Fruit fly (Drosophila melanogaster) whole organism, prepupa: ENCODE measurements around the gene CG18558.

Experiments
- CG15336 ChIP-seq: fragments of 200-800 bp; sonication (Bioruptor generic); IDR thresholded peaks from 2 replicates; pipeline ENCODE4 v1.3.6; 2022; ENCODE audit warnings: missing biosample characterization, missing genetic modification characterization
- CG1621 ChIP-seq: fragments of 200-800 bp; sonication (Bioruptor generic); optimal IDR thresholded peaks from 3 replicates; lab custom pipeline; 2018; ENCODE audit warnings: missing biosample characterization, mild to moderate bottlenecking, missing genetic modification characterization
- CG16779 ChIP-seq: fragments of 200-800 bp; sonication (Bioruptor generic); optimal IDR thresholded peaks from 3 replicates; lab custom pipeline; 2017; ENCODE audit warnings: missing biosample characterization, mild to moderate bottlenecking, missing genetic modification characterization
- CG3032 ChIP-seq: fragments of 200-800 bp; optimal IDR thresholded peaks from 2 replicates; lab custom pipeline; 2019; ENCODE audit warnings: missing biosample characterization, mild to moderate bottlenecking, missing genetic modification characterization, moderate library complexity
- CG32006 ChIP-seq: fragments of 200-800 bp; sonication (Bioruptor generic); optimal IDR thresholded peaks from 3 replicates; lab custom pipeline; 2017; ENCODE audit warnings: missing biosample characterization, mild to moderate bottlenecking, missing genetic modification characterization
- CG34406 ChIP-seq: fragments of 200-800 bp; sonication (Bioruptor generic); optimal IDR thresholded peaks from 3 replicates; lab custom pipeline; 2016; ENCODE audit warnings: missing biosample characterization, missing genetic modification characterization
- CG3919 ChIP-seq: fragments of 200-800 bp; sonication (Bioruptor generic); optimal IDR thresholded peaks from 3 replicates; lab custom pipeline; 2016; ENCODE audit warnings: missing biosample characterization, missing genetic modification characterization
- CG4318 ChIP-seq: fragments of 200-800 bp; sonication (Bioruptor generic); optimal IDR thresholded peaks from 3 replicates; lab custom pipeline; 2017; ENCODE audit warnings: missing biosample characterization, mild to moderate bottlenecking, missing genetic modification characterization
- CG6163 ChIP-seq: fragments of 200-800 bp; sonication (Bioruptor generic); IDR thresholded peaks from 3 replicates; pipeline ENCODE4 v1.3.6; 2022; ENCODE audit warnings: missing biosample characterization, missing genetic modification characterization
- CG6276 ChIP-seq: fragments of 200-800 bp; sonication (Bioruptor generic); optimal IDR thresholded peaks from 2 replicates; lab custom pipeline; 2017; ENCODE audit warnings: missing biosample characterization, mild to moderate bottlenecking, missing genetic modification characterization
- CG6808 ChIP-seq: fragments of 200-800 bp; sonication (Bioruptor generic); optimal IDR thresholded peaks from 3 replicates; lab custom pipeline; 2017; ENCODE audit warnings: missing biosample characterization, missing genetic modification characterization, mild to moderate bottlenecking, moderate library complexity, missing genetic modification reagents
- CG8119 ChIP-seq: fragments of 200-800 bp; sonication (Bioruptor generic); IDR thresholded peaks from 3 replicates; pipeline ENCODE4 v1.3.6; 2022; ENCODE audit warnings: missing biosample characterization, missing genetic modification characterization
- CG8319 ChIP-seq: fragments of 200-800 bp; sonication (Bioruptor generic); optimal IDR thresholded peaks from 3 replicates; lab custom pipeline; 2016; ENCODE audit warnings: missing biosample characterization, missing genetic modification characterization
- CG8632 ChIP-seq: fragments of 200-800 bp; sonication (Bioruptor generic); optimal IDR thresholded peaks from 3 replicates; lab custom pipeline; 2016; ENCODE audit warnings: missing biosample characterization, missing genetic modification characterization
- Eip75B ChIP-seq: fragments of 200-800 bp; sonication (Bioruptor generic); optimal IDR thresholded peaks from 3 replicates; lab custom pipeline; 2016; ENCODE audit warnings: missing biosample characterization, missing genetic modification characterization
- Eip78C ChIP-seq: fragments of 200-800 bp; sonication (Bioruptor generic); peaks from one replicate; lab custom pipeline; 2016; ENCODE audit warnings: missing biosample characterization, missing genetic modification characterization
- Eip93F ChIP-seq: fragments of 200-800 bp; sonication (Bioruptor generic); optimal IDR thresholded peaks from 2 replicates; lab custom pipeline; 2016; ENCODE audit warnings: missing biosample characterization, mild to moderate bottlenecking, missing genetic modification characterization
- Ets96B ChIP-seq: fragments of 200-800 bp; optimal IDR thresholded peaks from 2 replicates; lab custom pipeline; 2019; ENCODE audit warnings: missing biosample characterization, mild to moderate bottlenecking, missing genetic modification characterization, moderate library complexity
- Hr39 ChIP-seq: fragments of 200-800 bp; sonication (Bioruptor generic); optimal IDR thresholded peaks from 2 replicates; lab custom pipeline; 2016; ENCODE audit warnings: missing biosample characterization, missing genetic modification characterization
- Hr4 ChIP-seq: fragments of 200-800 bp; sonication (Bioruptor generic); optimal IDR thresholded peaks from 3 replicates; lab custom pipeline; 2016; ENCODE audit warnings: missing biosample characterization, missing genetic modification characterization
- Lpt ChIP-seq: fragments of 200-800 bp; sonication (Bioruptor generic); optimal IDR thresholded peaks from 3 replicates; lab custom pipeline; 2016; ENCODE audit warnings: missing biosample characterization, missing genetic modification characterization
- Smox ChIP-seq: fragments of 200-800 bp; sonication (Bioruptor generic); optimal IDR thresholded peaks from 3 replicates; lab custom pipeline; 2016; ENCODE audit warnings: missing biosample characterization, missing genetic modification characterization
- Sox14 ChIP-seq: fragments of 200-800 bp; sonication (Bioruptor generic); optimal IDR thresholded peaks from 3 replicates; lab custom pipeline; 2016; ENCODE audit warnings: missing biosample characterization, missing genetic modification characterization
- achi ChIP-seq: fragments of 200-800 bp; sonication (Bioruptor generic); optimal IDR thresholded peaks from 3 replicates; lab custom pipeline; 2016; ENCODE audit warnings: missing biosample characterization, missing genetic modification characterization
- acj6 ChIP-seq: fragments of 200-800 bp; sonication (Bioruptor generic); optimal IDR thresholded peaks from 3 replicates; lab custom pipeline; 2016; ENCODE audit warnings: missing biosample characterization, missing genetic modification characterization
- dac ChIP-seq: fragments of 200-800 bp; sonication (Bioruptor generic); optimal IDR thresholded peaks from 2 replicates; lab custom pipeline; 2017; ENCODE audit warnings: missing biosample characterization, mild to moderate bottlenecking, missing genetic modification characterization
- eg ChIP-seq: fragments of 200-800 bp; sonication (Bioruptor generic); IDR thresholded peaks from 3 replicates; pipeline ENCODE4 v1.3.6; 2022; ENCODE audit warnings: missing biosample characterization, missing genetic modification characterization
- esn ChIP-seq: fragments of 200-800 bp; sonication (Bioruptor generic); optimal IDR thresholded peaks from 2 replicates; lab custom pipeline; 2016; ENCODE audit warnings: missing biosample characterization, mild to moderate bottlenecking, missing genetic modification characterization, moderate library complexity
- fd59A ChIP-seq: fragments of 200-800 bp; sonication (Bioruptor generic); optimal IDR thresholded peaks from 2 replicates; lab custom pipeline; 2017; ENCODE audit warnings: missing biosample characterization, mild to moderate bottlenecking, missing genetic modification characterization, missing genetic modification reagents
- fd85E ChIP-seq: fragments of 200-800 bp; sonication (Bioruptor generic); optimal IDR thresholded peaks from 3 replicates; lab custom pipeline; 2016; ENCODE audit warnings: missing biosample characterization, missing genetic modification characterization
- fkh ChIP-seq: fragments of 200-800 bp; sonication (Bioruptor generic); optimal IDR thresholded peaks from 3 replicates; lab custom pipeline; 2017; ENCODE audit warnings: missing biosample characterization, mild to moderate bottlenecking, missing genetic modification characterization, moderate library complexity
- lz ChIP-seq: fragments of 200-800 bp; sonication (Bioruptor generic); optimal IDR thresholded peaks from 3 replicates; lab custom pipeline; 2016; ENCODE audit warnings: missing biosample characterization, missing genetic modification characterization
- net ChIP-seq: fragments of 200-800 bp; sonication (Bioruptor generic); optimal IDR thresholded peaks from 3 replicates; lab custom pipeline; 2016; ENCODE audit warnings: missing biosample characterization, missing genetic modification characterization
- pdm3 ChIP-seq: fragments of 200-800 bp; sonication (Bioruptor generic); optimal IDR thresholded peaks from 3 replicates; lab custom pipeline; 2016; ENCODE audit warnings: missing biosample characterization, missing genetic modification characterization
- salr ChIP-seq, 2 experiments: fragments of 200-800 bp; sonication (Bioruptor generic); optimal IDR thresholded peaks; 3 replicates each; lab custom pipeline; 2016 to 2018; ENCODE audit warnings: missing biosample characterization in 2 of 2, missing genetic modification characterization in 2 of 2, mild to moderate bottlenecking in 1 of 2
- ss ChIP-seq, 2 experiments: fragments of 200-800 bp; sonication (Bioruptor generic); optimal IDR thresholded peaks; 2 replicates in 1 of 2; 3 replicates in 1 of 2; lab custom pipeline; 2017 to 2018; ENCODE audit warnings: mild to moderate bottlenecking in 2 of 2, missing biosample characterization in 2 of 2, missing genetic modification characterization in 2 of 2, moderate library complexity in 1 of 2
- topi ChIP-seq: fragments of 200-800 bp; sonication (Bioruptor generic); optimal IDR thresholded peaks from 3 replicates; lab custom pipeline; 2016; ENCODE audit warnings: missing biosample characterization, missing genetic modification characterization
- vri ChIP-seq: fragments of 200-800 bp; sonication (Bioruptor generic); optimal IDR thresholded peaks from 3 replicates; lab custom pipeline; 2016; ENCODE audit warnings: missing biosample characterization, mild to moderate bottlenecking, missing genetic modification characterization

The CG18558 gene

dm6 chr2L:2869008-2869702 is 24.8 kb upstream of the CG18558 start, which contains the start of gene CG8813:
TSS of gene CG8813 (plus strand) at chr2L:2869652.
- no peak for TF ChIP-seq CG32006 (GFP tag; lab: Kevin White, UChicago)
- TF ChIP-seq Eip78C (GFP tag; lab: Kevin White, UChicago) = peak; percentile 16

- peak; percentile 42 for TF ChIP-seq Eip78C (GFP tag; lab: Kevin White, UChicago)
- TF ChIP-seq CG3032 (tag; lab: Kevin White, UChicago) = no peak
- peak; percentile 70 for TF ChIP-seq vri
- no peak for TF ChIP-seq Eip93F
These were observed 21.4 kb upstream of the CG18558 start for dm6 chr2L:2865560-2866309.

dm6 chr2L:2864601-2865000 is 20.3 kb upstream of the CG18558 start:
- TF ChIP-seq CG8632 (GFP tag; lab: Kevin White, UChicago) (no peak), CG6276 (GFP tag; lab: Kevin White, UChicago) (no peak), fkh (GFP tag; lab: Kevin White, UChicago) (peak; percentile 95), eg (0 out of 3 replicates have a peak, but pooled peaks have one; percentile 27)
- TF ChIP-seq, all 60 proteins: peak for 2

DNA sequence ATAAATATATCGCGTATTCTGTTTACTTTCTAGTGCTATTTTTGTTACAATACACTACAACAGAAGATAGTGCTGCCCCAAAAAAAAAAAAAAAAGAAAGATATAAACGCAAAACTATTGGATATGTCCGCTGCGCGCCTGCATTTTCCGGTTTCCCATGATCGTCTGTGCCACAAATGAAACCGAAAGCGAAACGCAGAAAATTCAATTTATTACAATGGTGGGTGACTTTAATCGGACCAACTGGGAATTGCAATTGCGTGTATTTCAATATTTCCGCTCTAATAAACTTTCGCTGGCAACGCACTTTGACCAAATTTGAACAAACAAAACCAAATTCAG is 18.3 kb upstream of the CG18558 start:
- TF ChIP-seq CG8119 = peak; percentile 34; the same call in 1 of the 3 replicates
- no peak for TF ChIP-seq CG3919

- TF ChIP-seq CG4318 (GFP tag; lab: Kevin White, UChicago) = no peak
- TF ChIP-seq net (GFP tag; lab: Kevin White, UChicago) = peak; percentile 43
- peak; percentile 7 for TF ChIP-seq CG34406
- peak; percentile 89 for TF ChIP-seq CG1621 (tag; lab: Kevin White, UChicago)
- peak; percentile 23 for TF ChIP-seq Ets96B
- peak; percentile 11 for TF ChIP-seq fkh (GFP tag; lab: Kevin White, UChicago)
- peak; percentile 11 for TF ChIP-seq fd59A (GFP tag; lab: Kevin White, UChicago)
- peak; percentile 10 for TF ChIP-seq topi (GFP tag; lab: Kevin White, UChicago)
- TF ChIP-seq Hr4 (GFP tag; lab: Kevin White, UChicago) = peak; percentile 5
- TF ChIP-seq acj6 (GFP tag; lab: Kevin White, UChicago) = no peak
- no peak for TF ChIP-seq CG8319
- peak; percentile 22 for TF ChIP-seq Sox14 (GFP tag; lab: Kevin White, UChicago)
- peak; percentile 31 for TF ChIP-seq Lpt (GFP tag; lab: Kevin White, UChicago)
- no peak for TF ChIP-seq lz
- TF ChIP-seq fd85E (GFP tag; lab: Kevin White, UChicago) = no peak
- peak; percentile 16 for TF ChIP-seq Eip75B (GFP tag; lab: Kevin White, UChicago)
- TF ChIP-seq CG6808 (GFP tag; lab: Kevin White, UChicago) = peak; percentile 43
- no peak for TF ChIP-seq Smox (GFP tag; lab: Kevin White, UChicago)
- no peak for TF ChIP-seq Hr39
- peak; percentile 61 for TF ChIP-seq CG32006 (GFP tag; lab: Kevin White, UChicago)
- TF ChIP-seq CG6276 (GFP tag; lab: Kevin White, UChicago) = peak; percentile 31
- peak in 1 of 2 experiments; percentile 41 for TF ChIP-seq ss (GFP tag; optimal IDR thresholded peaks at IDR 0.05; lab: Kevin White, UChicago)
- peak; percentile 39 for TF ChIP-seq esn (GFP tag; lab: Kevin White, UChicago)
- TF ChIP-seq vri = peak; percentile 88
- TF ChIP-seq salr (GFP tag; optimal IDR thresholded peaks at IDR 0.05; lab: Kevin White, UChicago) = peak in 1 of 2 experiments; percentile 58
- TF ChIP-seq CG16779 (tag; lab: Kevin White, UChicago) = peak; percentile 54
- peak; percentile 63 for TF ChIP-seq CG15336 (GFP tag; lab: Robert Waterston, UW)
- TF ChIP-seq dac = peak; percentile 18
- TF ChIP-seq CG8119 = peak; percentile 53
- TF ChIP-seq Eip78C (GFP tag; lab: Kevin White, UChicago) = peak; percentile 70
- peak; percentile 44; the same call in 1 of the 3 replicates for TF ChIP-seq CG6163 (GFP tag; lab: Robert Waterston, UW)
- TF ChIP-seq eg = peak; percentile 75
- TF ChIP-seq achi (GFP tag; lab: Kevin White, UChicago) = peak; percentile 8
- TF ChIP-seq pdm3 (GFP tag; lab: Kevin White, UChicago) = no peak
- TF ChIP-seq Eip93F = no peak
- TF ChIP-seq CG3032 (tag; lab: Kevin White, UChicago) = peak; percentile 27
These were observed 17.7 kb upstream of the CG18558 start for dm6 chr2L:2861885-2862620.
